Worm (Caenorhabditis elegans): ENCODE results near the gene rbx-1.

DNA sequence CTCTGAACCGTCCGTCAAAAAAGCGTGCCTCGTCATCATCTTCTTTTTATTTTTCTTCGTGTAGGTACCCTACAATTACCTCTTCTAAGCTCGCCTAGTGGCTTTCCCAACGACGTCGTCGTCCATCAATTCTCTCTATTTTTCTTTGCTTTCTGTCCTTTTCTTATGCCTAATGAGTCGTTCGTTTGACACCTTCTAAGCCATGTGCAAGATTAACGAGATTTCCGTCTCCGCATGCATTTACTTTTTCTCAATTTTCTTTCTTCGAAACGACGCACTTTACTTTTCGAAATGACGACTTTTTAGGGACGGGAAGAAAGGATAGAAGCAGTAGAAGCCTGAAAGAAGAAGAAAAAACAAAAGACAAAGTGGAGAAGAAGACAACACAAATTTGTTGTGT lies 23.9 kb downstream of the rbx-1 start, which contains the start of gene ZK287.1:
- TF ChIP-seq nhr-28 (tag; optimal IDR thresholded peaks at IDR 0.05), result no peak
- TF ChIP-seq ces-1 (GFP tag; optimal IDR thresholded peaks at IDR 0.05), result peak; percentile 62
- no peak for TF ChIP-seq sptf-1 (tag; optimal IDR thresholded peaks at IDR 0.05)
- no peak for TF ChIP-seq bed-3 (GFP tag; optimal IDR thresholded peaks at IDR 0.05)
- no peak for TF ChIP-seq nhr-237 (tag; optimal IDR thresholded peaks at IDR 0.05)
- no peak for TF ChIP-seq ztf-11 (tag; optimal IDR thresholded peaks at IDR 0.05)
- no peak for TF ChIP-seq nhr-76 (tag; optimal IDR thresholded peaks at IDR 0.05)
- TF ChIP-seq flh-1 (GFP tag; optimal IDR thresholded peaks at IDR 0.05), result no peak
- TF ChIP-seq snpc-4 (tag; optimal IDR thresholded peaks at IDR 0.05), result no peak
- no peak for TF ChIP-seq M03D4.4 (tag; optimal IDR thresholded peaks at IDR 0.05)
- TF ChIP-seq ham-2 (GFP tag; optimal IDR thresholded peaks at IDR 0.05), result no peak
- TF ChIP-seq mep-1 (tag; optimal IDR thresholded peaks at IDR 0.05), result no peak
